Fruit fly (Drosophila melanogaster) whole organism, embryonic: ENCODE results near the gene slam.

Experiments
- CG10209 ChIP-seq: fragments of 200-800 bp; sonication (Bioruptor generic); optimal IDR thresholded peaks from 3 replicates; lab custom pipeline; 2017; ENCODE audit warnings: missing biosample characterization, mild to moderate bottlenecking, missing genetic modification characterization, missing genetic modification reagents
- CG10267 ChIP-seq: fragments of 200-800 bp; sonication (Bioruptor generic); optimal IDR thresholded peaks from 2 replicates; lab custom pipeline; 2018; ENCODE audit warnings: missing biosample characterization, mild to moderate bottlenecking, missing genetic modification characterization, moderate library complexity
- CG11560 ChIP-seq: fragments of 200-800 bp; sonication (Bioruptor generic); IDR thresholded peaks from 3 replicates; pipeline ENCODE4 v1.3.6; 2022; ENCODE audit warnings: missing biosample characterization, missing genetic modification characterization
- CG12104 ChIP-seq: fragments of 200-800 bp; sonication (Bioruptor generic); optimal IDR thresholded peaks from 3 replicates; lab custom pipeline; 2016; ENCODE audit warnings: missing biosample characterization, missing genetic modification characterization
- CG12299 ChIP-seq: fragments of 200-800 bp; sonication (Bioruptor generic); optimal IDR thresholded peaks from 2 replicates; lab custom pipeline; 2018; ENCODE audit warnings: missing biosample characterization, mild to moderate bottlenecking, missing genetic modification characterization
- CG13775 ChIP-seq: fragments of 200-800 bp; sonication (Bioruptor generic); optimal IDR thresholded peaks from 3 replicates; lab custom pipeline; 2017; ENCODE audit warnings: missing biosample characterization, mild to moderate bottlenecking, missing genetic modification characterization
- CG17328 ChIP-seq: fragments of 200-800 bp; sonication (Bioruptor generic); IDR thresholded peaks from 2 replicates; pipeline ENCODE4 v1.3.6; 2022; ENCODE audit warnings: missing biosample characterization, missing genetic modification characterization
- CG17829 ChIP-seq: fragments of 200-800 bp; optimal IDR thresholded peaks from 2 replicates; lab custom pipeline; 2019; ENCODE audit warnings: missing biosample characterization, mild to moderate bottlenecking, missing genetic modification characterization, moderate library complexity
- CG1792 ChIP-seq: fragments of 200-800 bp; sonication (Bioruptor generic); optimal IDR thresholded peaks from 2 replicates; lab custom pipeline; 2016; ENCODE audit warnings: missing biosample characterization, missing genetic modification characterization
- CG18262 ChIP-seq: fragments of 200-800 bp; optimal IDR thresholded peaks from 3 replicates; lab custom pipeline; 2019; ENCODE audit warnings: missing biosample characterization, mild to moderate bottlenecking, missing genetic modification characterization, moderate library complexity
- CG2712 ChIP-seq: fragments of 200-800 bp; optimal IDR thresholded peaks from 3 replicates; lab custom pipeline; 2019; ENCODE audit warnings: missing biosample characterization, mild to moderate bottlenecking, missing genetic modification characterization, moderate library complexity
- CG3838 ChIP-seq: fragments of 200-800 bp; sonication (Bioruptor generic); optimal IDR thresholded peaks from 3 replicates; lab custom pipeline; 2016; ENCODE audit warnings: missing biosample characterization, missing genetic modification characterization
- CG4328 ChIP-seq: fragments of 200-800 bp; sonication (Bioruptor generic); optimal IDR thresholded peaks from 3 replicates; lab custom pipeline; 2017; ENCODE audit warnings: missing biosample characterization, missing genetic modification reagents, missing genetic modification characterization
- CG4360 ChIP-seq: fragments of 200-800 bp; sonication (Bioruptor generic); IDR thresholded peaks from 2 replicates; pipeline ENCODE4 v1.3.6; 2022; ENCODE audit warnings: missing biosample characterization, missing genetic modification characterization
- CG4617 ChIP-seq: fragments of 200-800 bp; sonication (Bioruptor generic); optimal IDR thresholded peaks from 3 replicates; lab custom pipeline; 2016; ENCODE audit warnings: missing biosample characterization, missing genetic modification characterization, borderline replicate concordance
- CG4730 ChIP-seq: fragments of 200-800 bp; sonication (Bioruptor generic); IDR thresholded peaks from 2 replicates; pipeline ENCODE4 v1.3.6; 2022; ENCODE audit warnings: missing biosample characterization, missing genetic modification characterization
- CG4854 ChIP-seq: fragments of 200-800 bp; sonication (Bioruptor generic); optimal IDR thresholded peaks from 2 replicates; lab custom pipeline; 2016; ENCODE audit warnings: missing biosample characterization, missing genetic modification characterization, inconsistent platforms
- CG7372 ChIP-seq: fragments of 200-800 bp; sonication (Bioruptor generic); IDR thresholded peaks from 2 replicates; pipeline ENCODE4 v1.3.6; 2022; ENCODE audit warnings: missing biosample characterization, missing genetic modification characterization
- CG9932 ChIP-seq: fragments of 200-800 bp; sonication (Bioruptor generic); IDR thresholded peaks from 2 replicates; pipeline ENCODE4 v1.3.6; 2022; ENCODE audit warnings: missing biosample characterization, missing genetic modification characterization
- CHES-1-like ChIP-seq: fragments of 200-800 bp; sonication (Bioruptor generic); optimal IDR thresholded peaks from 2 replicates; lab custom pipeline; 2016; ENCODE audit warnings: missing biosample characterization, missing genetic modification characterization
- CTCF ChIP-seq: fragments of 200-800 bp; sonication (Bioruptor generic); optimal IDR thresholded peaks from 2 replicates; lab custom pipeline; 2017; ENCODE audit warnings: missing biosample characterization, mild to moderate bottlenecking, missing genetic modification characterization, moderate library complexity
- Camta ChIP-seq: fragments of 200-800 bp; sonication (Bioruptor generic); optimal IDR thresholded peaks from 2 replicates; lab custom pipeline; 2016; ENCODE audit warnings: missing biosample characterization, missing genetic modification characterization
- Dip2 ChIP-seq: fragments of 200-800 bp; sonication (Bioruptor generic); IDR thresholded peaks from 2 replicates; pipeline ENCODE4 v1.3.6; 2022; ENCODE audit warnings: missing biosample characterization, missing genetic modification characterization
- Dip3 ChIP-seq: fragments of 200-800 bp; sonication (Bioruptor generic); optimal IDR thresholded peaks from 3 replicates; lab custom pipeline; 2016; ENCODE audit warnings: missing biosample characterization, missing genetic modification characterization
- E2f2 ChIP-seq: fragments of 200-800 bp; sonication (Bioruptor generic); IDR thresholded peaks from 2 replicates; pipeline ENCODE4 v1.3.6; 2022; ENCODE audit warnings: missing biosample characterization, missing genetic modification characterization
- HmgZ ChIP-seq: fragments of 200-800 bp; sonication (Bioruptor generic); optimal IDR thresholded peaks from 2 replicates; lab custom pipeline; 2018; ENCODE audit warnings: missing biosample characterization, mild to moderate bottlenecking, missing genetic modification characterization
- Lim3 ChIP-seq: fragments of 200-800 bp; sonication (Bioruptor generic); IDR thresholded peaks from 2 replicates; pipeline ENCODE4 v1.3.6; 2022; ENCODE audit warnings: missing biosample characterization, missing genetic modification characterization
- MESR4 ChIP-seq: fragments of 200-800 bp; sonication (Bioruptor generic); optimal IDR thresholded peaks from 2 replicates; lab custom pipeline; 2018; ENCODE audit warnings: missing biosample characterization, mild to moderate bottlenecking, missing genetic modification characterization, moderate library complexity
- Nf-YC ChIP-seq: fragments of 200-800 bp; optimal IDR thresholded peaks from 3 replicates; lab custom pipeline; 2019; ENCODE audit warnings: missing biosample characterization, mild to moderate bottlenecking, missing genetic modification characterization, moderate library complexity
- Ptx1 ChIP-seq: fragments of 200-800 bp; sonication (Bioruptor generic); IDR thresholded peaks from 2 replicates; pipeline ENCODE4 v1.3.6; 2022; ENCODE audit warnings: missing biosample characterization, missing genetic modification characterization
- Sin3A ChIP-seq: fragments of >200 bp; optimal IDR thresholded peaks from 2 replicates; lab custom pipeline; 2018
- Six4 ChIP-seq: fragments of 200-800 bp; sonication (Bioruptor generic); optimal IDR thresholded peaks from 2 replicates; lab custom pipeline; 2016; ENCODE audit warnings: missing biosample characterization, missing genetic modification characterization
- Sry-β ChIP-seq: fragments of 200-800 bp; sonication (Bioruptor generic); optimal IDR thresholded peaks from 2 replicates; lab custom pipeline; 2018; ENCODE audit warnings: missing biosample characterization, mild to moderate bottlenecking, missing genetic modification characterization, moderate library complexity
- ac ChIP-seq: fragments of 200-800 bp; sonication (Bioruptor generic); optimal IDR thresholded peaks from 3 replicates; lab custom pipeline; 2017; ENCODE audit warnings: missing biosample characterization, mild to moderate bottlenecking, missing genetic modification characterization
- az2 ChIP-seq: fragments of 200-800 bp; sonication (Bioruptor generic); optimal IDR thresholded peaks from 3 replicates; lab custom pipeline; 2016; ENCODE audit warnings: missing biosample characterization, missing genetic modification characterization
- bigmax ChIP-seq: fragments of 200-800 bp; sonication (Bioruptor generic); optimal IDR thresholded peaks from 2 replicates; lab custom pipeline; 2018; ENCODE audit warnings: missing biosample characterization, mild to moderate bottlenecking, missing genetic modification characterization
- chm ChIP-seq: fragments of 200-800 bp; sonication (Bioruptor generic); IDR thresholded peaks from 2 replicates; pipeline ENCODE4 v1.3.6; 2022; ENCODE audit warnings: missing biosample characterization, missing genetic modification characterization
- esg ChIP-seq: fragments of 200-800 bp; sonication (Bioruptor generic); conservative IDR thresholded peaks from 2 replicates; pipeline ENCODE4 v1.3.6; 2022; ENCODE audit warnings: missing biosample characterization, missing genetic modification characterization
- fru ChIP-seq: fragments of >200 bp; optimal IDR thresholded peaks from 2 replicates; lab custom pipeline; 2017
- grau ChIP-seq: fragments of 200-800 bp; optimal IDR thresholded peaks from 3 replicates; lab custom pipeline; 2019; ENCODE audit warnings: missing biosample characterization, mild to moderate bottlenecking, missing genetic modification characterization, moderate library complexity
- gro ChIP-seq: fragments of 200-800 bp; sonication (Bioruptor generic); optimal IDR thresholded peaks from 2 replicates; lab custom pipeline; 2016; ENCODE audit warnings: missing biosample characterization, missing genetic modification characterization
- nerfin-1 ChIP-seq: fragments of 200-800 bp; sonication (Bioruptor generic); optimal IDR thresholded peaks from 3 replicates; lab custom pipeline; 2019; ENCODE audit warnings: missing biosample characterization, mild to moderate bottlenecking, missing genetic modification characterization, moderate library complexity
- nmo ChIP-seq: fragments of 200-800 bp; sonication (Bioruptor generic); optimal IDR thresholded peaks from 2 replicates; lab custom pipeline; 2018; ENCODE audit warnings: missing biosample characterization, mild to moderate bottlenecking, missing genetic modification characterization, moderate library complexity
- prd ChIP-seq, 3 experiments: fragments of >200 bp in 2 of 3; fragments of 200-800 bp in 1 of 3; sonication (Bioruptor generic) in 1 of 3; optimal IDR thresholded peaks in 2 of 3; IDR thresholded peaks in 1 of 3; 2 replicates in 2 of 3; 3 replicates in 1 of 3; pipeline versions ENCODE4 v1.3.6 to Lab custom; 2017 to 2022; ENCODE audit warnings: missing biosample characterization in 1 of 3, missing genetic modification characterization in 1 of 3
- pzg ChIP-seq: fragments of 200-800 bp; sonication (Bioruptor generic); optimal IDR thresholded peaks from 3 replicates; lab custom pipeline; 2018; ENCODE audit warnings: missing biosample characterization, mild to moderate bottlenecking, missing genetic modification characterization, moderate library complexity
- ro ChIP-seq: fragments of 200-800 bp; sonication (Bioruptor generic); IDR thresholded peaks from 2 replicates; pipeline ENCODE4 v1.3.6; 2022; ENCODE audit warnings: missing biosample characterization, missing genetic modification characterization
- row ChIP-seq: fragments of 200-800 bp; sonication (Bioruptor generic); IDR thresholded peaks from 3 replicates; pipeline ENCODE4 v1.3.6; 2022; ENCODE audit warnings: missing biosample characterization, missing genetic modification characterization
- sc ChIP-seq, 3 experiments: fragments of >200 bp in 2 of 3; fragments of 200-800 bp in 1 of 3; sonication (Bioruptor generic) in 1 of 3; optimal IDR thresholded peaks; 2 replicates in 2 of 3; 3 replicates in 1 of 3; lab custom pipeline; 2017; ENCODE audit warnings: mild to moderate bottlenecking in 1 of 3, missing biosample characterization in 1 of 3, missing genetic modification characterization in 1 of 3, missing genetic modification reagents in 1 of 3
- sd ChIP-seq: fragments of 200-800 bp; sonication (Bioruptor generic); optimal IDR thresholded peaks from 3 replicates; lab custom pipeline; 2018; ENCODE audit warnings: missing biosample characterization, mild to moderate bottlenecking, missing genetic modification characterization, moderate library complexity
- shn ChIP-seq: fragments of 200-800 bp; sonication (Bioruptor generic); optimal IDR thresholded peaks from 3 replicates; lab custom pipeline; 2016; ENCODE audit warnings: missing biosample characterization, missing genetic modification characterization
- slp2 ChIP-seq: fragments of 200-800 bp; sonication (Bioruptor generic); optimal IDR thresholded peaks from 2 replicates; lab custom pipeline; 2016; ENCODE audit warnings: missing biosample characterization, missing genetic modification characterization
- tna ChIP-seq: fragments of 200-800 bp; sonication (Bioruptor generic); IDR thresholded peaks from 2 replicates; pipeline ENCODE4 v1.3.6; 2022; ENCODE audit warnings: missing biosample characterization, missing genetic modification characterization; ENCODE audit not compliant: partially characterized antibody
- unc-4 ChIP-seq: fragments of 200-800 bp; sonication (Bioruptor generic); IDR thresholded peaks from 2 replicates; pipeline ENCODE4 v1.3.6; 2022; ENCODE audit warnings: missing biosample characterization, missing genetic modification characterization; ENCODE audit not compliant: partially characterized antibody

The slam gene

DNA sequence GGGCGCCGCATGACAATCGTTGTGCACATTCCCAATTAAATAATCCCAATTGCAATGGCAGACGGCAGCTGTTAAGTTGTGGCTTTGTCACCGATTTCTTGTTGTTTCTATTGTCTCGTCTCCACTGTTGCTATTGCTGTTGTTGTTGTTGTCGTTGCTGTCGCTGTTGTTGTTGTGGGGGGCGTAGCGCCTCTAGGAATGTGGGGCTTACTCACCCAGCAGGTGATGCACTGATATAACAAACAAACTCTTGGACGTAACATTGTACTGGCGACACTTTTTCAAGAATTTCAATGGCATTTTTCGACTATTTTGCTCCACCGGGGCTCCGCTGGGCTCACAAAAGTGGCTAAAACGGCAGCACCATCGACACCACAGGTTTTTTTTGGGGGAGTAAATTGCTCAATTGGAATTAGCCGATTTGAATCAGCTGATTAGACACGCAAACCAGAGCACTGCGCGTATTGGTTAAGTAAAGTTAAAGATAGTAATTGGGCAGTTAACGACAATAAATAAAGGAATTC is 34.3 kb upstream of the slam start (continued):
- TF ChIP-seq chm (GFP tag; lab: Robert Waterston, UW), result no peak
- no peak for TF ChIP-seq CG1792 (GFP tag; lab: Kevin White, UChicago)
- peak; percentile 81 for TF ChIP-seq sd (tag; lab: Kevin White, UChicago)
- peak; percentile 89 for TF ChIP-seq Sry-β
- TF ChIP-seq CG17328, result 0 out of 2 replicates have a peak, but pooled peaks have one; percentile 14
- TF ChIP-seq grau (tag; lab: Kevin White, UChicago), result no peak
- no peak for TF ChIP-seq CG4854
- TF ChIP-seq CHES-1-like (GFP tag; lab: Kevin White, UChicago), result no peak
- TF ChIP-seq ac (GFP tag; lab: Kevin White, UChicago), result no peak
- no peak for TF ChIP-seq Nf-YC
- peak; percentile 33 for TF ChIP-seq nerfin-1 (tag; lab: Kevin White, UChicago)
- TF ChIP-seq unc-4, result no peak
- no peak for TF ChIP-seq nmo (GFP tag; lab: Kevin White, UChicago)
- TF ChIP-seq tna, result no peak
- TF ChIP-seq CG4360, result peak; percentile 95
- TF ChIP-seq CG4617, result peak; percentile 47
- peak; percentile 59 for TF ChIP-seq MESR4 (GFP tag; lab: Kevin White, UChicago)
- no peak for TF ChIP-seq slp2 (GFP tag; lab: Kevin White, UChicago)
- no peak for TF ChIP-seq CG2712 (tag; lab: Kevin White, UChicago)
- no peak for TF ChIP-seq CG11560 (tag; lab: Robert Waterston, UW)
- no peak for TF ChIP-seq CG4328 (GFP tag; lab: Kevin White, UChicago)
- peak; percentile 37; the same call in 1 of the 3 replicates for TF ChIP-seq row
- TF ChIP-seq CG4730, result no peak
- no peak for TF ChIP-seq CG13775
- TF ChIP-seq HmgZ, result no peak
- TF ChIP-seq ro, result no peak
- TF ChIP-seq CG18262 (tag; lab: Kevin White, UChicago), result no peak
- TF ChIP-seq E2f2 (GFP tag; lab: Robert Waterston, UW), result no peak

DNA sequence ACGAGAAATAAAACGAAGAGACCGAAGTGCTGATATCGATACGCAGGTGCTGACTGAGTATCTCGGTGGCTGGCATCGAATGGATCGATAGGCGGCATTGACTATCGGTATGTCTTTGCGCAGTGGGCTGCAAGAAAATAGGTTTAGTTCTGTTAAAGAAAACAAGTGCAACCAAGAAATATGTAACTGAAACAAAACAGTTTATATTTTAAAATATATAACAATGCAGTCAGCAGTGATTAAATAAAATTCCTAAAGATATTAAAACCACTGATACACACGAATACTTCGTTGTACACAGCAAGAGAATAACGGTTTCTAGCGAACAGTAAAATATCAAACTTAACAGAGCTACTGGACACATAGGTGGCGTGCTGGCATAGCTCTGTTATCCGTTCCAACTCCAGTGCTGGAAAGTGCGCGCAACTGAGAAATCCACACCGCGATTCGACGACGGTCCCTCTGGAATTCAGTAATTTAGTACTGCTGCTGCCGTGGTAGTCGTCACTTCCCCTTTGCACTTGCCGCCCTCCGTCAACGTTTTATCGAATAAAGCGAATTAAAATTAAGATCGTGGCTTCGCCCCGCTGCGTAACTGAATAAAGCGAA is 33.7 kb upstream of the slam start, which contains the start of the genes Pez and Cpr:
Gene Pez, minus strand, starts transcription at position 305 of the 609 bp plus-strand sequence.
Gene Cpr, plus strand, starts transcription at position 470 of the 609 bp plus-strand sequence.
- TF ChIP-seq az2 (GFP tag; lab: Kevin White, UChicago), result no peak
- TF ChIP-seq prd (optimal IDR thresholded peaks at IDR 0.05; lab: Kevin White, UChicago), result no peak
- no peak for TF ChIP-seq prd (GFP tag; IDR thresholded peaks at IDR 0.05; lab: Robert Waterston, UW)
- TF ChIP-seq bigmax (GFP tag; lab: Kevin White, UChicago), result peak; percentile 5
- no peak for TF ChIP-seq CG7372 (GFP tag; lab: Robert Waterston, UW)
- no peak for TF ChIP-seq CG3838 (GFP tag; lab: Kevin White, UChicago)
- no peak for TF ChIP-seq Six4 (GFP tag; lab: Kevin White, UChicago)
- no peak for TF ChIP-seq fru (lab: Kevin White, UChicago)
- TF ChIP-seq Dip3 (GFP tag; lab: Kevin White, UChicago), result peak; percentile 28
- TF ChIP-seq CG9932 (GFP tag; lab: Robert Waterston, UW), result peak; percentile 59
- TF ChIP-seq Lim3 (GFP tag; lab: Robert Waterston, UW), result no peak
- TF ChIP-seq esg, result no peak
- peak; percentile 92 for TF ChIP-seq Dip2 (GFP tag; lab: Robert Waterston, UW)
- TF ChIP-seq Ptx1 (GFP tag; lab: Robert Waterston, UW), result peak; percentile 38; the same call in 1 of the 2 replicates
- TF ChIP-seq shn (GFP tag; lab: Kevin White, UChicago), result no peak
- no peak for TF ChIP-seq CG12299 (tag; lab: Kevin White, UChicago)
- TF ChIP-seq sc (optimal IDR thresholded peaks at IDR 0.05; lab: Kevin White, UChicago), result no peak
- peak; percentile 5 for TF ChIP-seq sc (GFP tag; optimal IDR thresholded peaks at IDR 0.05; lab: Kevin White, UChicago)
- TF ChIP-seq Sin3A (lab: Kevin White, UChicago), result peak; percentile 5
- peak; percentile 92 for TF ChIP-seq pzg
- no peak for TF ChIP-seq Camta (GFP tag; lab: Kevin White, UChicago)
- TF ChIP-seq CG10267, result peak; percentile 90
- peak; percentile 96 for TF ChIP-seq CTCF (GFP tag; lab: Kevin White, UChicago)
- peak; percentile 37 for TF ChIP-seq CG17829
- peak; percentile 46 for TF ChIP-seq gro (GFP tag; lab: Kevin White, UChicago)
- peak; percentile 42 for TF ChIP-seq CG10209 (GFP tag; lab: Kevin White, UChicago)
- TF ChIP-seq CG12104 (GFP tag; lab: Kevin White, UChicago), result no peak
